Fruit fly (Drosophila melanogaster): ENCODE data around the gene CG31198.

CG31198 gene

DNA sequence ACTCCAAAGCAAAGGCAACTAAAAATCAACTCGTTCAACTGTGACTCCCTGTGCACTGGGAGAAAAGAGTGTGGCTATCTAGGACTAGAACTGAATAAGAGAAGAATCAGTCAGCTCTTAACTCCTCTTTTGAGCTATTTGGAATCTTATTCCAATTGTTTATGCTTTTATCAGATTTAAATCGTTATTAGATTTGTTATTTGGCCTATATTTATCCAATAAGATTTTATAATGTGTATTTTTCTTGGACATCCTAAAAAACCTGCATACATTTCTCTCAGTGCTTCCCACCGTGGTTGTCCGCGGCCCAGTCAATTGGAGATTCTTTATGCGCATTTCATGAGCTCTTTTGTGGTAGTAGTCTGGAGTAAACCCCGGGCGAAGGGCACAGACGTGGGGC is 27.3 kb downstream of the CG31198 start (continued):
- TF ChIP-seq Hr51 (GFP tag; optimal IDR thresholded peaks at IDR 0.05) (peak; percentile 47 to 74), fd64A (GFP tag; optimal IDR thresholded peaks at IDR 0.05) (no peak), CG2889 (GFP tag; IDR thresholded peaks at IDR 0.05) (0 out of 3 replicates have a peak, but pooled peaks have one; percentile 53), CG7357 (GFP tag; IDR thresholded peaks at IDR 0.05) (peak; percentile 58; the same call in 2 of the 3 replicates), CG8089 (GFP tag; optimal IDR thresholded peaks at IDR 0.05) (peak; percentile 48), lilli (GFP tag; optimal IDR thresholded peaks at IDR 0.05) (peak; percentile 57), Spps (tag; optimal IDR thresholded peaks at IDR 0.05) (peak; percentile 51), CG18011 (GFP tag; optimal IDR thresholded peaks at IDR 0.05) (peak; percentile 20), sens (GFP tag) (peak; percentile 95), Bteb2 (GFP tag; optimal IDR thresholded peaks at IDR 0.05) (peak; percentile 62), ac (GFP tag; optimal IDR thresholded peaks at IDR 0.05) (no peak), chif (GFP tag; optimal IDR thresholded peaks at IDR 0.05) (peak; percentile 51 to 66), NK7.1 (GFP tag; optimal IDR thresholded peaks at IDR 0.05) (peak; percentile 38), run (tag; optimal IDR thresholded peaks at IDR 0.05) (no peak), Hey (tag; optimal IDR thresholded peaks at IDR 0.05) (no peak), psq (GFP tag; optimal IDR thresholded peaks at IDR 0.05) (peak; percentile 15), dmrt11E (tag; optimal IDR thresholded peaks at IDR 0.05) (peak; percentile 58), ro (GFP tag; IDR thresholded peaks at IDR 0.05) (no peak), hb (GFP tag; IDR thresholded peaks at IDR 0.05; ENCODE audit: partially characterized antibody) (no peak), corto (GFP tag; optimal IDR thresholded peaks at IDR 0.05) (peak; percentile 70), CG10209 (GFP tag; optimal IDR thresholded peaks at IDR 0.05) (peak; percentile 69), Pdp1 (GFP tag; optimal IDR thresholded peaks at IDR 0.05) (peak; percentile 36 to 47), dysf (GFP tag; IDR thresholded peaks at IDR 0.05) (peak; percentile 86; the same call in 2 of the 3 replicates), CG15269 (tag; optimal IDR thresholded peaks at IDR 0.05) (peak; percentile 82), zfh2 (GFP tag; optimal IDR thresholded peaks at IDR 0.05) (peak; percentile 18), ham (GFP tag; IDR thresholded peaks at IDR 0.05) (no peak), CG10462 (GFP tag; optimal IDR thresholded peaks at IDR 0.05) (peak; percentile 59), CG7556 (GFP tag; optimal IDR thresholded peaks at IDR 0.05) (peak; percentile 60), onecut (GFP tag; IDR thresholded peaks at IDR 0.05) (peak; percentile 31; the same call in 1 of the 2 replicates), BtbVII (GFP tag; optimal IDR thresholded peaks at IDR 0.05) (peak; percentile 69), Lhr (GFP tag; optimal IDR thresholded peaks at IDR 0.05) (no peak), CG11695 (GFP tag; IDR thresholded peaks at IDR 0.05) (peak; percentile 82), CG32767 (GFP tag; IDR thresholded peaks at IDR 0.05) (no peak; the same call in 1 of the 2 replicates), sc (optimal IDR thresholded peaks at IDR 0.05) (no peak), sc (GFP tag; optimal IDR thresholded peaks at IDR 0.05) (peak; percentile 42), CG14965 (GFP tag; optimal IDR thresholded peaks at IDR 0.05; ENCODE audit: borderline replicate concordance) (no peak), Eip74EF (GFP tag; optimal IDR thresholded peaks at IDR 0.05) (peak in 1 of 2 experiments; percentile 28), CG2129 (GFP tag; IDR thresholded peaks at IDR 0.05; ENCODE audit: partially characterized antibody) (no peak), Mes4 (GFP tag; optimal IDR thresholded peaks at IDR 0.05) (peak; percentile 48), dm (GFP tag; optimal IDR thresholded peaks at IDR 0.05) (peak; percentile 47), CG30431 (GFP tag; optimal IDR thresholded peaks at IDR 0.05) (peak; percentile 26), trh (GFP tag; optimal IDR thresholded peaks at IDR 0.05) (peak; percentile 33), CG1603 (tag; optimal IDR thresholded peaks at IDR 0.05) (peak; percentile 22), Oaz (GFP tag; IDR thresholded peaks at IDR 0.05) (no peak; the same call in 1 of the 2 replicates), salm (tag; optimal IDR thresholded peaks at IDR 0.05) (peak; percentile 3), Camta (GFP tag; optimal IDR thresholded peaks at IDR 0.05) (peak; percentile 69), CG2678 (tag; optimal IDR thresholded peaks at IDR 0.05) (peak; percentile 80), CG7271 (tag; optimal IDR thresholded peaks at IDR 0.05) (no peak), fd96Cb (tag; optimal IDR thresholded peaks at IDR 0.05) (peak; percentile 59), hkb (optimal IDR thresholded peaks at IDR 0.05) (no peak), hkb (GFP tag; IDR thresholded peaks at IDR 0.05) (peak; percentile 76)

Data from whole organism, embryonic.